Worm (Caenorhabditis elegans) whole organism, L4/young adult: ENCODE results near the gene cnnm-5.

Source experiments
- W03F9.2 ChIP-seq: fragments of 150-350 bp; optimal IDR thresholded peaks from 2 replicates; lab custom pipeline; 2014; ENCODE audit warnings: missing biosample characterization, missing genetic modification characterization
- dao-5 ChIP-seq: sonication (generic microtip); optimal IDR thresholded peaks from 2 replicates; lab custom pipeline; 2016; ENCODE audit warnings: missing genotype, missing genetic modification characterization, moderate library complexity, missing compliant biosample characterization
- him-1 ChIP-seq: sonication (generic microtip); optimal IDR thresholded peaks from 2 replicates; lab custom pipeline; 2016; ENCODE audit warnings: missing genotype, missing genetic modification reagents, missing genetic modification characterization, missing compliant biosample characterization

DNA sequence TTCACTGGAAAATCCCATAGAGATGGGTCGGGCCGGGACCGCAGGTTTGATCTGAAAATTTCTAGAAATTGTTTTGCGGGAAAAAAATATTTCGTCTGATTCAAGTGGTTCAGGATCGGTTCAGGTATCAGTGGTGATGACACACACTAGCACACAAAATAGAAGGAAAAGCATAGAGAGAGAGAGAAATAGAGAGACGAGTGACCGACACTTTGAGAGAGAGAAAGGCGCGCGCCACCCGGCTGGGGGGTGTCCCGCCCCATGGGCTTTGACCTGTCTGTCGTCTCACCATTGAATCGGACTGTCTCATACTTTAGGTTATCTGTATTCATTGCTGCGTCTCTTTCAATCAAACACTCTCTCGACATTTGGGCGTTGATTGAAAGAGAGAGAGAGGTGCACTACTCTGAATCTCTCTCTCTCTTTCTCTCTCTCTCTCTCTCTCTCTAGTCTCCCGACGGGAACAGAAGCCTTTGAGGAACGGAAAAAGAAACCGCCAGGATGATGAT is 42.5 kb downstream of the cnnm-5 start, which contains the start of gene acy-3:
- TF ChIP-seq him-1 (tag; lab: Kevin White, UChicago) (no peak), dao-5 (tag; lab: Kevin White, UChicago) (no peak), W03F9.2 (tag; lab: Kevin White, UChicago) (no peak)
